Worm (Caenorhabditis elegans): ENCODE data around the gene D2045.5.

Gene D2045.5

ce11 chrIII:10462935-10463548 lies 6.4 kb downstream of the D2045.5 start:
- TF ChIP-seq nhr-6 (tag; optimal IDR thresholded peaks at IDR 0.05) (no peak), Y55F3AM.14 (GFP tag; optimal IDR thresholded peaks at IDR 0.05) (no peak), nhr-21 (tag; optimal IDR thresholded peaks at IDR 0.05) (no peak)

- TF ChIP-seq ceh-82 (tag; optimal IDR thresholded peaks at IDR 0.05) (no peak), peb-1 (tag; optimal IDR thresholded peaks at IDR 0.05) (no peak), dmd-4 (tag; optimal IDR thresholded peaks at IDR 0.05) (no peak), skn-1 (tag; optimal IDR thresholded peaks at IDR 0.05) (peak; percentile 22), unc-39 (tag; optimal IDR thresholded peaks at IDR 0.05) (no peak), nhr-10 (tag; optimal IDR thresholded peaks at IDR 0.05) (peak; percentile 31), sma-3 (GFP tag; optimal IDR thresholded peaks at IDR 0.05) (peak; percentile 78), lsy-2 (tag; optimal IDR thresholded peaks at IDR 0.05) (peak; percentile 68 to 81), sma-9 (GFP tag; optimal IDR thresholded peaks at IDR 0.05) (peak; percentile 79), sma-9 (tag; optimal IDR thresholded peaks at IDR 0.05) (no peak), crh-2 (tag; optimal IDR thresholded peaks at IDR 0.05) (peak; percentile 77), lin-11 (tag; optimal IDR thresholded peaks at IDR 0.05) (peak; percentile 69), ztf-1 (GFP tag; conservative IDR thresholded peaks at IDR 0.05) (no peak), Y55F3AM.14 (GFP tag; optimal IDR thresholded peaks at IDR 0.05) (peak; percentile 86), nhr-77 (tag; optimal IDR thresholded peaks at IDR 0.05) (no peak), mab-5 (tag; optimal IDR thresholded peaks at IDR 0.05) (peak; percentile 86), ZK546.5 (tag; optimal IDR thresholded peaks at IDR 0.05) (no peak), ztf-4 (tag; optimal IDR thresholded peaks at IDR 0.05) (peak; percentile 43), nhr-25 (tag; optimal IDR thresholded peaks at IDR 0.05) (peak; percentile 74), gmeb-1 (tag; optimal IDR thresholded peaks at IDR 0.05) (peak; percentile 81), aly-2 (tag; optimal IDR thresholded peaks at IDR 0.05) (no peak), nhr-21 (tag; optimal IDR thresholded peaks at IDR 0.05) (peak; percentile 48), nhr-6 (tag; optimal IDR thresholded peaks at IDR 0.05) (no peak), mbf-1 (tag; optimal IDR thresholded peaks at IDR 0.05) (no peak), R02D3.7 (tag; optimal IDR thresholded peaks at IDR 0.05) (peak; percentile 23), nhr-11 (tag; optimal IDR thresholded peaks at IDR 0.05) (peak; percentile 1), C34F6.9 (tag; optimal IDR thresholded peaks at IDR 0.05) (peak; percentile 74), unc-55 (GFP tag; optimal IDR thresholded peaks at IDR 0.05) (peak; percentile 91), ama-1 (optimal IDR thresholded peaks at IDR 0.05) (no peak), zag-1 (tag; optimal IDR thresholded peaks at IDR 0.05) (peak; percentile 57), elt-3 (tag; optimal IDR thresholded peaks at IDR 0.05) (no peak), mdl-1 (tag; optimal IDR thresholded peaks at IDR 0.05) (peak; percentile 60 to 79), nhr-12 (tag; optimal IDR thresholded peaks at IDR 0.05) (no peak), lin-39 (tag; optimal IDR thresholded peaks at IDR 0.05) (no peak), nhr-129 (tag; optimal IDR thresholded peaks at IDR 0.05) (peak; percentile 81), snpc-4 (tag; optimal IDR thresholded peaks at IDR 0.05) (peak; percentile 27), fos-1 (tag; optimal IDR thresholded peaks at IDR 0.05) (peak; percentile 47), elt-1 (tag; optimal IDR thresholded peaks at IDR 0.05) (no peak), unc-62 (GFP tag; optimal IDR thresholded peaks at IDR 0.05) (no peak), alr-1 (tag; optimal IDR thresholded peaks at IDR 0.05) (no peak), F13H6.1 (tag; optimal IDR thresholded peaks at IDR 0.05) (peak; percentile 91), nhr-237 (tag; optimal IDR thresholded peaks at IDR 0.05) (no peak), lin-13 (GFP tag; optimal IDR thresholded peaks at IDR 0.05) (peak; percentile 82), ztf-11 (tag; optimal IDR thresholded peaks at IDR 0.05) (peak; percentile 35), ceh-16 (tag; optimal IDR thresholded peaks at IDR 0.05) (peak; percentile 16), blmp-1 (tag; optimal IDR thresholded peaks at IDR 0.05; ENCODE audit: insufficient read depth) (no peak), nhr-23 (tag; optimal IDR thresholded peaks at IDR 0.05) (no peak), sem-4 (tag; optimal IDR thresholded peaks at IDR 0.05) (peak; percentile 73), egl-27 (tag; optimal IDR thresholded peaks at IDR 0.05) (peak; percentile 38)
Observed at ce11 chrIII:10461164-10461546, 8.3 kb downstream of the D2045.5 start, which contains the start of gene atx-2. TSS of gene atx-2 (plus strand) at chrIII:10461389.
